Worm (Caenorhabditis elegans) whole organism, L1 larva: Measurements from ENCODE around the gene idpc-6.
A peak's percentile ranks its signal among the peaks of the same experiment; 100 is the strongest.

Source experiments
- C16A3.4 ChIP-seq: fragments of 150-350 bp; optimal IDR thresholded peaks from 2 replicates; lab custom pipeline; 2014; ENCODE audit warnings: missing biosample characterization, missing genetic modification characterization
- Y116A8C.19 ChIP-seq: sonication (generic microtip); optimal IDR thresholded peaks from 2 replicates; lab custom pipeline; 2016; ENCODE audit warnings: missing compliant biosample characterization, missing genetic modification characterization, borderline replicate concordance
- aha-1 ChIP-seq: fragments of 150-350 bp; optimal IDR thresholded peaks from 2 replicates; lab custom pipeline; 2014; ENCODE audit warnings: missing biosample characterization, missing genetic modification characterization
- ceh-63 ChIP-seq: fragments of 200-800 bp; sonication (Bioruptor generic); optimal IDR thresholded peaks from 2 replicates; lab custom pipeline; 2018; ENCODE audit warnings: mild to moderate bottlenecking, missing genetic modification characterization, missing compliant biosample characterization
- ceh-8 ChIP-seq: fragments of 200-800 bp; sonication (Bioruptor generic); optimal IDR thresholded peaks from 2 replicates; lab custom pipeline; 2018; ENCODE audit warnings: mild to moderate bottlenecking, missing genetic modification characterization, moderate library complexity, missing compliant biosample characterization
- ceh-88 ChIP-seq: fragments of 200-800 bp; sonication (Bioruptor generic); IDR thresholded peaks from 2 replicates; pipeline ENCODE4 v1.3.6; 2022; ENCODE audit warnings: missing genetic modification characterization, missing compliant biosample characterization
- ces-1 ChIP-seq: fragments of 150-350 bp; optimal IDR thresholded peaks from 2 replicates; lab custom pipeline; 2014; ENCODE audit warnings: missing biosample characterization, missing genetic modification reagents, missing genetic modification characterization
- efl-1 ChIP-seq, 4 experiments: fragments of 150-350 bp; optimal IDR thresholded peaks in 3 of 4; peaks in 1 of 4; 1 replicate in 1 of 4; 2 replicates in 3 of 4; lab custom pipeline; 2014; ENCODE audit warnings: missing biosample characterization in 2 of 4, missing genetic modification characterization in 2 of 4, missing genetic modification reagents in 2 of 4
- efl-3 ChIP-seq: fragments of 200-800 bp; sonication (Bioruptor generic); optimal IDR thresholded peaks from 2 replicates; lab custom pipeline; 2018; ENCODE audit warnings: mild to moderate bottlenecking, missing genetic modification characterization, missing compliant biosample characterization
- egl-13 ChIP-seq: sonication (generic microtip); optimal IDR thresholded peaks from 2 replicates; lab custom pipeline; 2016; ENCODE audit warnings: missing genotype, missing genetic modification reagents, missing genetic modification characterization, missing compliant biosample characterization
- egl-27 ChIP-seq, 2 experiments: fragments of 150-350 bp in 1 of 2; sonication (generic microtip); optimal IDR thresholded peaks; 3 replicates each; lab custom pipeline; 2017 to 2018; ENCODE audit warnings: missing biosample characterization in 2 of 2, missing genetic modification characterization in 2 of 2, missing genetic modification reagents in 2 of 2
- ets-5 ChIP-seq: fragments of 200-800 bp; sonication (Bioruptor generic); IDR thresholded peaks from 2 replicates; pipeline ENCODE4 v1.3.6; 2022; ENCODE audit warnings: missing genetic modification characterization, missing compliant biosample characterization
- fkh-10 ChIP-seq: sonication (generic microtip); optimal IDR thresholded peaks from 2 replicates; lab custom pipeline; 2017; ENCODE audit warnings: missing biosample characterization, missing genetic modification reagents, missing genetic modification characterization
- fkh-8 ChIP-seq: sonication (generic microtip); optimal IDR thresholded peaks from 2 replicates; lab custom pipeline; 2016; ENCODE audit warnings: mild to moderate bottlenecking, missing genetic modification characterization, missing compliant biosample characterization
- hlh-4 ChIP-seq: sonication (generic microtip); optimal IDR thresholded peaks from 2 replicates; lab custom pipeline; 2016; ENCODE audit warnings: mild to moderate bottlenecking, missing genetic modification characterization, missing compliant biosample characterization
- isw-1 ChIP-seq: fragments of 200-800 bp; sonication (Bioruptor generic); IDR thresholded peaks from 2 replicates; pipeline ENCODE4 v1.3.6; 2022; ENCODE audit warnings: missing genetic modification characterization, missing compliant biosample characterization
- jun-1 ChIP-seq: fragments of 150-350 bp; optimal IDR thresholded peaks from 2 replicates; lab custom pipeline; 2014; ENCODE audit warnings: missing biosample characterization, missing genetic modification reagents, missing genetic modification characterization
- lin-13 ChIP-seq: fragments of 150-350 bp; optimal IDR thresholded peaks from 2 replicates; lab custom pipeline; 2014; ENCODE audit warnings: missing biosample characterization, missing genetic modification reagents, missing genetic modification characterization
- lin-35 ChIP-seq, 2 experiments: fragments of 150-350 bp; optimal IDR thresholded peaks; 2 replicates each; lab custom pipeline; 2014; ENCODE audit warnings: missing biosample characterization in 2 of 2, missing genetic modification characterization in 2 of 2, missing genetic modification reagents in 2 of 2
- lin-39 ChIP-seq: fragments of 150-350 bp; optimal IDR thresholded peaks from 2 replicates; lab custom pipeline; 2014; ENCODE audit warnings: missing biosample characterization, missing genetic modification reagents, missing genetic modification characterization
- mep-1 ChIP-seq: fragments of 150-350 bp; optimal IDR thresholded peaks from 2 replicates; lab custom pipeline; 2014; ENCODE audit warnings: missing biosample characterization, missing genetic modification characterization
- nhr-12 ChIP-seq: sonication (generic microtip); optimal IDR thresholded peaks from 2 replicates; lab custom pipeline; 2017; ENCODE audit warnings: missing biosample characterization, missing genetic modification characterization
- nhr-19 ChIP-seq: fragments of 200-800 bp; sonication (Bioruptor generic); conservative IDR thresholded peaks from 2 replicates; pipeline ENCODE4 v1.3.6; 2022; ENCODE audit warnings: missing genetic modification characterization, missing compliant biosample characterization
- nhr-28 ChIP-seq: fragments of 150-350 bp; optimal IDR thresholded peaks from 2 replicates; lab custom pipeline; 2014; ENCODE audit warnings: missing biosample characterization, missing genetic modification characterization
- nhr-47 ChIP-seq: sonication (generic microtip); optimal IDR thresholded peaks from 2 replicates; lab custom pipeline; 2016; ENCODE audit warnings: mild to moderate bottlenecking, missing genetic modification characterization, moderate library complexity, missing compliant biosample characterization
- nhr-84 ChIP-seq: sonication (generic microtip); optimal IDR thresholded peaks from 2 replicates; lab custom pipeline; 2017; ENCODE audit warnings: missing biosample characterization, missing genetic modification characterization
- pax-3 ChIP-seq: fragments of 200-800 bp; sonication (Bioruptor generic); optimal IDR thresholded peaks from 2 replicates; lab custom pipeline; 2018; ENCODE audit warnings: mild to moderate bottlenecking, missing genetic modification characterization, moderate library complexity, missing compliant biosample characterization
- snpc-4 ChIP-seq: fragments of 150-350 bp; optimal IDR thresholded peaks from 2 replicates; lab custom pipeline; 2014; ENCODE audit warnings: missing biosample characterization, missing genetic modification characterization
- sox-4 ChIP-seq: sonication (generic microtip); optimal IDR thresholded peaks from 2 replicates; lab custom pipeline; 2016; ENCODE audit warnings: missing genetic modification characterization, missing compliant biosample characterization
- sptf-1 ChIP-seq: fragments of 150-350 bp; optimal IDR thresholded peaks from 2 replicates; lab custom pipeline; 2014; ENCODE audit warnings: missing biosample characterization, missing genetic modification characterization
- sup-37 ChIP-seq: fragments of 200-800 bp; sonication (Bioruptor generic); optimal IDR thresholded peaks from 2 replicates; lab custom pipeline; 2018; ENCODE audit warnings: mild to moderate bottlenecking, missing genetic modification characterization, missing compliant biosample characterization
- swsn-7 ChIP-seq: sonication (generic microtip); optimal IDR thresholded peaks from 2 replicates; lab custom pipeline; 2016; ENCODE audit warnings: missing genetic modification characterization, missing compliant biosample characterization
- tbx-2 ChIP-seq: sonication (generic microtip); optimal IDR thresholded peaks from 2 replicates; lab custom pipeline; 2016; ENCODE audit warnings: missing genetic modification characterization, missing compliant biosample characterization
- tlp-1 ChIP-seq: fragments of 150-350 bp; optimal IDR thresholded peaks from 2 replicates; lab custom pipeline; 2014; ENCODE audit warnings: missing biosample characterization, missing genetic modification characterization
- zag-1 ChIP-seq: fragments of 150-350 bp; optimal IDR thresholded peaks from 2 replicates; lab custom pipeline; 2014; ENCODE audit warnings: missing biosample characterization, missing genetic modification characterization

idpc-6 gene

ce11 chrV:9588574-9588973 lies 31.4 kb upstream of the idpc-6 start (continued):
- TF ChIP-seq zag-1 (no peak), nhr-84 (no peak), jun-1 (tag; lab: Kevin White, UChicago) (no peak), fkh-8 (tag; lab: Kevin White, UChicago) (no peak), fkh-10 (GFP tag; lab: Kevin White, UChicago) (no peak), swsn-7 (tag; lab: Kevin White, UChicago) (no peak), hlh-4 (tag; lab: Kevin White, UChicago) (no peak), sptf-1 (tag; lab: Kevin White, UChicago) (no peak), sup-37 (GFP tag; lab: Kevin White, UChicago) (no peak), ceh-88 (GFP tag; lab: Robert Waterston, UW) (no peak), lin-13 (no peak), nhr-12 (tag; lab: Kevin White, UChicago) (no peak)
- TF ChIP-seq, all 84 proteins: peak for 8

ce11 chrV:9590317-9590716 lies 29.6 kb upstream of the idpc-6 start, which contains the start of gene K09G1.2:
Gene K09G1.2, plus strand, starts transcription at chrV:9590617.
- TF ChIP-seq jun-1 (tag; lab: Kevin White, UChicago) (no peak), aha-1 (tag; lab: Kevin White, UChicago) (no peak), ets-5 (GFP tag; lab: Robert Waterston, UW) (no peak), pax-3 (tag; lab: Kevin White, UChicago) (no peak), isw-1 (GFP tag; lab: Robert Waterston, UW) (no peak), ceh-63 (GFP tag; lab: Kevin White, UChicago) (no peak)

- TF ChIP-seq tlp-1: no peak
- TF ChIP-seq sup-37 (GFP tag; lab: Kevin White, UChicago): no peak
Measured at ce11 chrV:9608256-9608655, 11.7 kb upstream of the idpc-6 start, which contains the start of gene dop-2. Gene dop-2, plus strand, starts transcription at chrV:9608556.

- no peak for TF ChIP-seq sox-4 (tag; lab: Kevin White, UChicago)
- TF ChIP-seq fkh-10 (GFP tag; lab: Kevin White, UChicago): no peak
- no peak for TF ChIP-seq snpc-4 (tag; lab: Kevin White, UChicago)
- TF ChIP-seq egl-27 (tag; optimal IDR thresholded peaks at IDR 0.05; lab: Kevin White, UChicago): no peak
- TF ChIP-seq egl-13 (tag; lab: Kevin White, UChicago): no peak
- no peak for TF ChIP-seq nhr-28 (tag; lab: Kevin White, UChicago)
- no peak for TF ChIP-seq zag-1
- no peak for TF ChIP-seq sptf-1 (tag; lab: Kevin White, UChicago)
- no peak for TF ChIP-seq isw-1 (GFP tag; lab: Robert Waterston, UW)
- no peak for TF ChIP-seq lin-35 (GFP tag; optimal IDR thresholded peaks at IDR 0.05; lab: Kevin White, UChicago)
- TF ChIP-seq Y116A8C.19 (tag; lab: Kevin White, UChicago): no peak
- no peak for TF ChIP-seq C16A3.4
- no peak for TF ChIP-seq nhr-19 (GFP tag; lab: Robert Waterston, UW)
- no peak for TF ChIP-seq lin-39
- no peak for TF ChIP-seq mep-1
- TF ChIP-seq jun-1 (tag; lab: Kevin White, UChicago): no peak
- TF ChIP-seq tbx-2 (tag; lab: Kevin White, UChicago): no peak
Measured at ce11 chrV:9609217-9609616, 10.7 kb upstream of the idpc-6 start.

DNA sequence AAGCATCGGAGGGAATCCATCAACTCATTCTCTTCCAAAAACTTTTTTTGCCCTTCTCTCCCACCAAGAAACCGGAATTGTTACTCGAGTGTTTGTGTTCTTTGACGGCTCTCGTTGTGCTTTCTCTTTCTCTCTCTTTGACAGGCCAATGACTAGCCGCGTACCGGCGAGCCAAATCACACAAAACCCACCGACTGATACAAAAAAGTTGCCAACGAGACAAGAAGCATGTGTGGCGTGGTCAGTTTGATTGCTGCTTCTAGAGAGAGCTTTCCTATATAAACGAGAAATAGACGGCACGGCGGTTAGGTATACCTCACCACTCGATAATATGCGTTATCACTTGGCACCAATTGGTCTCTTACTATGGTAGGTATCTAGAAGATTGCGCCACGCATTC lies 4.2 kb upstream of the idpc-6 start, which contains the start of gene pqn-63:
Gene pqn-63 (plus strand): TSS at position 307 of the 400 bp plus-strand sequence.
- TF ChIP-seq efl-1 (optimal IDR thresholded peaks at IDR 0.05; lab: Kevin White, UChicago): no peak
- peak in 1 of 2 experiments; percentile 14 for TF ChIP-seq efl-1 (GFP tag; optimal IDR thresholded peaks at IDR 0.05 in 1 of 2; lab: Kevin White, UChicago)
- no peak for TF ChIP-seq mep-1
- TF ChIP-seq ceh-8 (GFP tag; lab: Kevin White, UChicago): no peak
- no peak for TF ChIP-seq zag-1
- no peak for TF ChIP-seq nhr-47 (tag; lab: Kevin White, UChicago)
- no peak for TF ChIP-seq efl-3 (GFP tag; lab: Kevin White, UChicago)
- TF ChIP-seq ces-1 (GFP tag; lab: Kevin White, UChicago): no peak
